Fruit fly (Drosophila melanogaster) whole organism, embryonic: Measurements from ENCODE around the gene CG15439.

ENCODE experiments used
- Abd-B ChIP-seq: fragments of 200-800 bp; sonication (Bioruptor generic); optimal IDR thresholded peaks from 2 replicates; lab custom pipeline; 2018; ENCODE audit warnings: missing biosample characterization, mild to moderate bottlenecking, missing genetic modification characterization, moderate library complexity
- CG10321 ChIP-seq: fragments of 200-800 bp; sonication (Bioruptor generic); IDR thresholded peaks from 2 replicates; pipeline ENCODE4 v1.3.6; 2022; ENCODE audit warnings: missing biosample characterization, missing genetic modification characterization
- CG12769 ChIP-seq: fragments of 200-800 bp; sonication (Bioruptor generic); optimal IDR thresholded peaks from 2 replicates; lab custom pipeline; 2019; ENCODE audit warnings: missing biosample characterization, mild to moderate bottlenecking, missing genetic modification characterization, moderate library complexity
- CG14667 ChIP-seq: fragments of 200-800 bp; sonication (Bioruptor generic); IDR thresholded peaks from 2 replicates; pipeline ENCODE4 v1.3.6; 2022; ENCODE audit warnings: missing biosample characterization, missing genetic modification characterization
- CG15601 ChIP-seq: fragments of 200-800 bp; sonication (Bioruptor generic); optimal IDR thresholded peaks from 3 replicates; lab custom pipeline; 2019; ENCODE audit warnings: missing biosample characterization, mild to moderate bottlenecking, missing genetic modification characterization, moderate library complexity
- CG16863 ChIP-seq: fragments of 200-800 bp; sonication (Bioruptor generic); optimal IDR thresholded peaks from 3 replicates; lab custom pipeline; 2016; ENCODE audit warnings: missing biosample characterization, missing genetic modification characterization
- CG18476 ChIP-seq: fragments of 200-800 bp; sonication (Bioruptor generic); optimal IDR thresholded peaks from 2 replicates; lab custom pipeline; 2016; ENCODE audit warnings: missing biosample characterization, mild to moderate bottlenecking, missing genetic modification characterization
- CG32772 ChIP-seq: fragments of 200-800 bp; sonication (Bioruptor generic); IDR thresholded peaks from 2 replicates; pipeline ENCODE4 v1.3.6; 2022; ENCODE audit warnings: missing biosample characterization, missing genetic modification characterization
- CG34224 ChIP-seq: fragments of 200-800 bp; sonication (Bioruptor generic); IDR thresholded peaks from 3 replicates; pipeline ENCODE4 v1.3.6; 2022; ENCODE audit warnings: missing biosample characterization, missing genetic modification characterization; ENCODE audit not compliant: partially characterized antibody
- CG4328 ChIP-seq: fragments of 200-800 bp; sonication (Bioruptor generic); optimal IDR thresholded peaks from 3 replicates; lab custom pipeline; 2017; ENCODE audit warnings: missing biosample characterization, missing genetic modification reagents, missing genetic modification characterization
- CG4707 ChIP-seq: fragments of 200-800 bp; sonication (Bioruptor generic); optimal IDR thresholded peaks from 2 replicates; lab custom pipeline; 2018; ENCODE audit warnings: missing biosample characterization, mild to moderate bottlenecking, missing genetic modification characterization, moderate library complexity
- CG4854 ChIP-seq: fragments of 200-800 bp; sonication (Bioruptor generic); optimal IDR thresholded peaks from 2 replicates; lab custom pipeline; 2016; ENCODE audit warnings: missing biosample characterization, missing genetic modification characterization, inconsistent platforms
- CG6272 ChIP-seq: fragments of 200-800 bp; sonication (Bioruptor generic); IDR thresholded peaks from 2 replicates; pipeline ENCODE4 v1.3.6; 2022; ENCODE audit warnings: missing biosample characterization, missing genetic modification characterization
- CG6683 ChIP-seq: fragments of 200-800 bp; sonication (Bioruptor generic); optimal IDR thresholded peaks from 2 replicates; lab custom pipeline; 2017; ENCODE audit warnings: missing biosample characterization, mild to moderate bottlenecking, missing genetic modification characterization, missing genetic modification reagents
- CG8388 ChIP-seq: fragments of 200-800 bp; sonication (Bioruptor generic); optimal IDR thresholded peaks from 2 replicates; lab custom pipeline; 2019; ENCODE audit warnings: missing biosample characterization, mild to moderate bottlenecking, missing genetic modification characterization, moderate library complexity
- CG8765 ChIP-seq: fragments of 200-800 bp; sonication (Bioruptor generic); IDR thresholded peaks from 2 replicates; pipeline ENCODE4 v1.3.6; 2022; ENCODE audit warnings: missing biosample characterization, missing genetic modification characterization
- CoRest ChIP-seq: fragments of 200-800 bp; sonication (Bioruptor generic); optimal IDR thresholded peaks from 3 replicates; lab custom pipeline; 2018; ENCODE audit warnings: missing biosample characterization, mild to moderate bottlenecking, missing genetic modification characterization, moderate library complexity
- CrebB ChIP-seq: fragments of 200-800 bp; sonication (Bioruptor generic); optimal IDR thresholded peaks from 3 replicates; lab custom pipeline; 2018; ENCODE audit warnings: missing biosample characterization, mild to moderate bottlenecking, missing genetic modification characterization
- HHEX ChIP-seq: fragments of 200-800 bp; sonication (Bioruptor generic); optimal IDR thresholded peaks from 3 replicates; lab custom pipeline; 2017; ENCODE audit warnings: missing biosample characterization, mild to moderate bottlenecking, missing genetic modification characterization, missing genetic modification reagents
- Hand ChIP-seq: fragments of 200-800 bp; sonication (Bioruptor generic); optimal IDR thresholded peaks from 2 replicates; lab custom pipeline; 2017; ENCODE audit warnings: mild to moderate bottlenecking, missing biosample characterization, missing genetic modification reagents, missing genetic modification characterization
- Kr ChIP-seq: fragments of 200-800 bp; sonication (Bioruptor generic); optimal IDR thresholded peaks from 2 replicates; lab custom pipeline; 2017; ENCODE audit warnings: missing biosample characterization, mild to moderate bottlenecking, missing genetic modification characterization
- MBD-R2 ChIP-seq: fragments of 200-800 bp; sonication (Bioruptor generic); IDR thresholded peaks from 2 replicates; pipeline ENCODE4 v1.3.6; 2022; ENCODE audit warnings: missing biosample characterization, missing genetic modification characterization
- PHDP ChIP-seq: fragments of 200-800 bp; sonication (Bioruptor generic); optimal IDR thresholded peaks from 3 replicates; lab custom pipeline; 2018; ENCODE audit warnings: missing biosample characterization, mild to moderate bottlenecking, missing genetic modification characterization, moderate library complexity
- Sin3A ChIP-seq: fragments of >200 bp; optimal IDR thresholded peaks from 2 replicates; lab custom pipeline; 2018
- ash1 ChIP-seq: fragments of 200-800 bp; sonication (Bioruptor generic); optimal IDR thresholded peaks from 2 replicates; lab custom pipeline; 2018; ENCODE audit warnings: missing biosample characterization, mild to moderate bottlenecking, missing genetic modification characterization
- bsh ChIP-seq, 2 experiments: fragments of 200-800 bp; sonication (Bioruptor generic); optimal IDR thresholded peaks; 2 replicates each; lab custom pipeline; 2017 to 2018; ENCODE audit warnings: mild to moderate bottlenecking in 2 of 2, missing biosample characterization in 2 of 2, missing genetic modification characterization in 2 of 2, moderate library complexity in 1 of 2
- btn ChIP-seq: fragments of 200-800 bp; sonication (Bioruptor generic); optimal IDR thresholded peaks from 2 replicates; lab custom pipeline; 2016; ENCODE audit warnings: missing biosample characterization, missing genetic modification characterization
- caup ChIP-seq: fragments of 200-800 bp; sonication (Bioruptor generic); optimal IDR thresholded peaks from 3 replicates; lab custom pipeline; 2017; ENCODE audit warnings: missing biosample characterization, mild to moderate bottlenecking, missing genetic modification characterization, moderate library complexity; ENCODE audit not compliant: severe bottlenecking
- disco-r ChIP-seq: fragments of 200-800 bp; sonication (Bioruptor generic); optimal IDR thresholded peaks from 2 replicates; lab custom pipeline; 2016; ENCODE audit warnings: missing biosample characterization, missing genetic modification characterization
- exex ChIP-seq: fragments of 200-800 bp; sonication (Bioruptor generic); optimal IDR thresholded peaks from 4 replicates; lab custom pipeline; 2018; ENCODE audit warnings: missing biosample characterization, mild to moderate bottlenecking, missing genetic modification characterization, moderate library complexity
- fd3F ChIP-seq: fragments of 200-800 bp; sonication (Bioruptor generic); optimal IDR thresholded peaks from 2 replicates; lab custom pipeline; 2018; ENCODE audit warnings: missing biosample characterization, mild to moderate bottlenecking, missing genetic modification characterization, moderate library complexity
- gcm ChIP-seq: fragments of 200-800 bp; sonication (Bioruptor generic); optimal IDR thresholded peaks from 2 replicates; lab custom pipeline; 2019; ENCODE audit warnings: missing biosample characterization, mild to moderate bottlenecking, missing genetic modification characterization, moderate library complexity
- kah ChIP-seq: fragments of 200-800 bp; sonication (Bioruptor generic); optimal IDR thresholded peaks from 2 replicates; lab custom pipeline; 2018; ENCODE audit warnings: missing biosample characterization, mild to moderate bottlenecking, missing genetic modification characterization
- ken ChIP-seq: fragments of 200-800 bp; sonication (Bioruptor generic); IDR thresholded peaks from 3 replicates; pipeline ENCODE4 v1.3.6; 2022; ENCODE audit warnings: missing biosample characterization, missing genetic modification characterization
- lab ChIP-seq: fragments of 200-800 bp; sonication (Bioruptor generic); optimal IDR thresholded peaks from 3 replicates; lab custom pipeline; 2017; ENCODE audit warnings: missing biosample characterization, missing genetic modification characterization, mild to moderate bottlenecking, moderate library complexity, missing genetic modification reagents
- lov ChIP-seq, 2 experiments: fragments of 200-800 bp in 1 of 2; fragments of >200 bp in 1 of 2; sonication (Bioruptor generic) in 1 of 2; IDR thresholded peaks in 1 of 2; optimal IDR thresholded peaks in 1 of 2; 2 replicates in 1 of 2; 3 replicates in 1 of 2; pipeline versions ENCODE4 v1.3.6 to Lab custom; 2017 to 2022; ENCODE audit warnings: missing biosample characterization in 1 of 2, missing genetic modification characterization in 1 of 2
- onecut ChIP-seq: fragments of 200-800 bp; sonication (Bioruptor generic); IDR thresholded peaks from 2 replicates; pipeline ENCODE4 v1.3.6; 2022; ENCODE audit warnings: missing biosample characterization, missing genetic modification characterization
- peb ChIP-seq: fragments of 200-800 bp; sonication (Bioruptor generic); IDR thresholded peaks from 2 replicates; pipeline ENCODE4 v1.3.6; 2022; ENCODE audit warnings: missing biosample characterization, missing genetic modification characterization
- rib ChIP-seq: fragments of 200-800 bp; sonication (Bioruptor generic); IDR thresholded peaks from 2 replicates; pipeline ENCODE4 v1.3.6; 2022; ENCODE audit warnings: missing biosample characterization, missing genetic modification characterization
- sens ChIP-seq: fragments of 200-800 bp; sonication (Bioruptor generic); peaks from one replicate; lab custom pipeline; 2016; ENCODE audit warnings: missing biosample characterization, missing genetic modification characterization
- slbo ChIP-seq: fragments of 200-800 bp; sonication (Bioruptor generic); IDR thresholded peaks from 2 replicates; pipeline ENCODE4 v1.3.6; 2022; ENCODE audit warnings: missing biosample characterization, missing genetic modification characterization
- slou ChIP-seq: fragments of 200-800 bp; sonication (Bioruptor generic); optimal IDR thresholded peaks from 3 replicates; lab custom pipeline; 2016; ENCODE audit warnings: missing biosample characterization, missing genetic modification characterization
- stc ChIP-seq: fragments of 200-800 bp; sonication (Bioruptor generic); IDR thresholded peaks from 2 replicates; pipeline ENCODE4 v1.3.6; 2022; ENCODE audit warnings: missing biosample characterization, missing genetic modification characterization
- ttk ChIP-seq: fragments of 200-800 bp; sonication (Bioruptor generic); IDR thresholded peaks from 2 replicates; pipeline ENCODE4 v2.1.2; 2022; ENCODE audit warnings: missing biosample characterization, missing genetic modification characterization
- wek ChIP-seq: fragments of 200-800 bp; sonication (Bioruptor generic); optimal IDR thresholded peaks from 3 replicates; lab custom pipeline; 2018; ENCODE audit warnings: missing biosample characterization, mild to moderate bottlenecking, missing genetic modification characterization, moderate library complexity
- zf30C ChIP-seq: fragments of 200-800 bp; sonication (Bioruptor generic); optimal IDR thresholded peaks from 3 replicates; lab custom pipeline; 2018; ENCODE audit warnings: missing biosample characterization, mild to moderate bottlenecking, missing genetic modification characterization
- zfh1 ChIP-seq: fragments of 200-800 bp; sonication (Bioruptor generic); IDR thresholded peaks from 3 replicates; pipeline ENCODE4 v1.3.6; 2022; ENCODE audit warnings: missing biosample characterization, missing genetic modification characterization

Gene CG15439

DNA sequence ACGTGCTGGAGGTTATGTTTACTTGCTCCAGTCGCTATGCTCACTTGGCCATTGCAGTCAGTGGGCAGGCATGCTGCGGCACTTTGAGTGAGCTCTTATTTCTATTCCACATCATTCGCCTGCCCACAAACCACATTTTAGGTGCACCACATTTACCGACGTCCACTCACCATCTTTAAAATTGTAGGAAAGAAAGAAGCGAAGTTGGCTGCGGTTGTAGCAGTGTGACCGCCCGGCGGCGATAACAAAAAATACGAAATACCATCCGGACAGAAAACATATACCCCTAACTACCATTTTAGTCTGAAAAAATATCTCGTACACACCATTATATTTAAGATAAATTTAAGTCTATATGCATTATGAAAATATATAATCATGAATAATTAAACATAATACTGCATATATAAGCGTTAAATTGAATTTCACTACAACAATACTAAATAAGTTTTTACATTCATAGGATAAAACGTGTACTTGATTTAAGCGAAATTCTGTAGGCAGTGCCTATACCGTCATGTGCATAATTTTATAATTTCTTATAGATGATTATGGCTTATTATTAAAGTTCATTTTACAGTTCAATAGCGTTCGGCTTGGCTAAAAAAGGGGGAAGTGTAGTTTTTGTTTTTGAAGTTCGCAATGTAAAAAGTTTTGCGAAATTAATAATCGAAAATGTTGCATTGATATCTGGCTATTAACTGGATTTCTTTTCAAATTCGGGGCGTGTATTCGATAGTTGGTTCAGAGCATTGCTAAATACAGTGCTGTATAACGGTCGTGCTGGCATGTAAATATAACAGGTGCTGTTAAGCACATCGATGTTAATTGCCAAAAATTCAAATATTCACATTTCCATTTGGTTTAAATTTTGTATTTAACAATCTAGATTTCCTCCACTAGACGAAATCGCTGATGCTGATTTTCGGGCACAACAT, 5.5 kb upstream of the CG15439 start, which contains the start of gene RpL27A:
RpL27A (minus strand) TSS at position 246 of the 938 bp plus-strand sequence.
- peak; percentile 90 for TF ChIP-seq CG4707 (GFP tag; lab: Kevin White, UChicago)
- TF ChIP-seq fd3F (GFP tag; lab: Kevin White, UChicago): peak; percentile 68
- TF ChIP-seq CG16863: peak; percentile 62
- TF ChIP-seq Sin3A (lab: Kevin White, UChicago): peak; percentile 16
- TF ChIP-seq CG8765 (GFP tag; lab: Robert Waterston, UW): no peak
- TF ChIP-seq CrebB: peak; percentile 86
- peak; percentile 43 to 66 for TF ChIP-seq bsh (GFP tag; optimal IDR thresholded peaks at IDR 0.05; lab: Kevin White, UChicago)
- TF ChIP-seq CG4328: peak; percentile 77
- TF ChIP-seq CG6272 (GFP tag; lab: Robert Waterston, UW): peak; percentile 54
- peak; percentile 36 for TF ChIP-seq btn (GFP tag; lab: Kevin White, UChicago)
- TF ChIP-seq CG18476 (GFP tag; lab: Kevin White, UChicago): peak; percentile 17
- peak; percentile 61 for TF ChIP-seq CG4854
- peak; percentile 61 for TF ChIP-seq CG32772
- TF ChIP-seq ash1: peak; percentile 91
- TF ChIP-seq CG12769 (tag; lab: Kevin White, UChicago): peak; percentile 72
- TF ChIP-seq slou (GFP tag; lab: Kevin White, UChicago): peak; percentile 63
- TF ChIP-seq onecut (GFP tag; lab: Robert Waterston, UW): peak; percentile 88
- TF ChIP-seq kah (GFP tag; lab: Kevin White, UChicago): peak; percentile 81
- TF ChIP-seq zf30C (GFP tag; lab: Kevin White, UChicago): peak; percentile 53
- peak; percentile 80 for TF ChIP-seq ttk
- peak; percentile 81 for TF ChIP-seq slbo (GFP tag; lab: Robert Waterston, UW)
- TF ChIP-seq stc: peak; percentile 79
- TF ChIP-seq CG10321 (GFP tag; lab: Robert Waterston, UW): peak; percentile 53; the same call in 1 of the 2 replicates
- TF ChIP-seq disco-r (GFP tag; lab: Kevin White, UChicago): peak; percentile 66
- no peak for TF ChIP-seq lov (optimal IDR thresholded peaks at IDR 0.05; lab: Kevin White, UChicago)
- peak; percentile 79; the same call in 2 of the 3 replicates for TF ChIP-seq lov (GFP tag; IDR thresholded peaks at IDR 0.05; lab: Robert Waterston, UW)
- TF ChIP-seq zfh1 (GFP tag; lab: Robert Waterston, UW): peak; percentile 88
- peak; percentile 80 for TF ChIP-seq CG15601 (tag; lab: Kevin White, UChicago)
- TF ChIP-seq rib (GFP tag; lab: Robert Waterston, UW): peak; percentile 70
- TF ChIP-seq sens (GFP tag; lab: Kevin White, UChicago): peak; percentile 82
- TF ChIP-seq Abd-B (GFP tag; lab: Kevin White, UChicago): peak; percentile 47
- peak; percentile 84 for TF ChIP-seq ken (GFP tag; lab: Robert Waterston, UW)
- TF ChIP-seq CG14667: peak; percentile 57; the same call in 1 of the 2 replicates
- peak; percentile 93 for TF ChIP-seq lab
- TF ChIP-seq exex (tag; lab: Kevin White, UChicago): peak; percentile 40
- TF ChIP-seq HHEX (GFP tag; lab: Kevin White, UChicago): peak; percentile 84
- peak; percentile 97 for TF ChIP-seq wek
- TF ChIP-seq PHDP: peak; percentile 81
- peak; percentile 55 for TF ChIP-seq CG8388
- TF ChIP-seq Kr (GFP tag; lab: Kevin White, UChicago): no peak
- peak; percentile 71 for TF ChIP-seq gcm (GFP tag; lab: Kevin White, UChicago)
- TF ChIP-seq CG34224: no peak
- TF ChIP-seq caup (GFP tag; lab: Kevin White, UChicago): peak; percentile 94
- TF ChIP-seq CG6683: peak; percentile 20
- TF ChIP-seq MBD-R2 (GFP tag; lab: Robert Waterston, UW): peak; percentile 56
- TF ChIP-seq Hand (GFP tag; lab: Kevin White, UChicago): peak; percentile 69
- peak; percentile 81 for TF ChIP-seq CoRest (tag; lab: Kevin White, UChicago)
- peak; percentile 59 for TF ChIP-seq peb (GFP tag; lab: Robert Waterston, UW)
